Worm (Caenorhabditis elegans): Measurements from ENCODE around the gene K07D4.9.

DNA sequence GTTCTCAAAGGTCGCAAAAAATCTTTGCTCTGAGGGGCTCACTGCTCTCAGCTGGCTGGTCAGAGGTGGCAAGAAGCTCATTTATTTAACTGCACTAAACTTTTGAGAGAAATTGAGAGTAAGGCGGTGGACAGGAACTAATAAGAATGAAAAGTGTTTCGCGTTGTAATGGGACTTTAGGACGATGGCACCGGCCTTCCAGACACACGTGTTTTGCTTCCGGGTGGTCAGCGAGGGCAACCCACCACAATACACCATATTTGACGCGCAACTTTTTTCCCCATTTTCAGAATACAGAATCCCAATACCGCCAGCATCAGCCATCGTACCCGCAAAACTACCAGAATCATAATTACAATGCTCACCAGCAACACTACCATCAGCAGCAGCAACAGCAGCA lies 11.7 kb downstream of the K07D4.9 start:
- no peak for TF ChIP-seq hmbx-1 (tag; optimal IDR thresholded peaks at IDR 0.05)
- TF ChIP-seq scrt-1 (GFP tag; IDR thresholded peaks at IDR 0.05) = no peak
- TF ChIP-seq tbx-11 (GFP tag; IDR thresholded peaks at IDR 0.05) = no peak
- TF ChIP-seq aly-1 (tag; optimal IDR thresholded peaks at IDR 0.05) = no peak
- no peak for TF ChIP-seq pes-1 (GFP tag; IDR thresholded peaks at IDR 0.05)
- no peak for TF ChIP-seq ceh-13 (GFP tag; optimal IDR thresholded peaks at IDR 0.05)
- TF ChIP-seq flt-1 (GFP tag; IDR thresholded peaks at IDR 0.05) = no peak
- no peak for TF ChIP-seq ama-1 (optimal IDR thresholded peaks at IDR 0.05)
